Fruit fly (Drosophila melanogaster): ENCODE results near the gene CG31029.

DNA sequence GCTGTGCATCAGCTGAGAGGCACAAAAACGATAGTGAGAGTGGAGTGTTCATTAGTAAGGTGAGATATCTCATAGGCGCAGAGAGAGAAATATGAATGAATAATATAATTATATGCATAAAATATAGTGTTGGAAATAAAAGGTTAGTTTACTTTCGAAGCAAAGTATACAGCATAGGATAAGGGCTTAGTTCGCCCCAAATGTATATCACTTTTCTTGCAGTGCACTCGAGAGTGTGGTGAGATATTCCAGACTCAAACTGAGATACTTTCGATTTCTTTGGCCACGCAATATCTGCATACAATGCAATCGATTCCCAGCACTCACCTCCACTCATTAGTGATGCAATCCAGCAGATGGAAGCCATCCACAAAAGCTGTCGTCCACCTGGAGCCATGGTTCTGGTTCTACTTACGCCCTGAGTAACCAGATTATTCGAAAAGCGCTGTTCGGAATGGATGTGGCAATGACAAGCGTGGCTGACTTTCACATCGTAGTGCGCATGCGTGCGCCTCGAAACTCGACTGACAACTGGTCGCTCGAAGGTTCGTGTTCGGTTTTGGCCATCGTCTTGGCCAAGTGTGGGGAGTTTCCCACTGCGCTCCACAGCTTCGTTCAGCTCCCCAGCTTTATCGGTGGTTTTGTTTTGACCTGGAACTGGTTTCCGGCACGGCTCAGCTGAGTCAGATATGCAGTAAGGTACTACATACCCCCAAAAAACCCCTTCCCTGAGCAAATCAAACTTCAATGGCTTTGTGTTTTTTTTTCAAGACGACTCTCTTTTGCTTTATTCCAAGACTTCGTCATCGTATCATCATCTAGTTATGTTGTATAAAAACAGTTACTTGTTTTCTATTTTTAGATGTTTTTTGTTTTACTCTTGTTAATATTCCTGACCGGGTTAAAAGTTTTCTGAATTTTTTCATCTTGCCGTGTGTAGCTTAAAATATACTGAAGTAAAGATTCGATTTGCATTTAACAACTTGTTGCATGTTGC lies 38.8 kb upstream of the CG31029 start, which contains the start of gene Rsod:
- TF ChIP-seq CG5204 (GFP tag; optimal IDR thresholded peaks at IDR 0.05) = no peak
- no peak for TF ChIP-seq CG1620 (GFP tag; optimal IDR thresholded peaks at IDR 0.05)
- no peak for TF ChIP-seq ovo (GFP tag; optimal IDR thresholded peaks at IDR 0.05)

Data from whole organism, adult.